Fruit fly (Drosophila melanogaster) whole organism, wandering third instar larva: ENCODE data around the gene CG10874.
A peak's percentile ranks its signal among the peaks of the same experiment; 100 is the strongest.

Experiments used
- Abd-B ChIP-seq: fragments of >200 bp; optimal IDR thresholded peaks from 2 replicates; lab custom pipeline; 2017; ENCODE audit warnings: missing biosample characterization, missing genetic modification characterization
- CG9705 ChIP-seq: fragments of 200-800 bp; sonication (Bioruptor generic); optimal IDR thresholded peaks from 2 replicates; lab custom pipeline; 2018; ENCODE audit warnings: missing biosample characterization, mild to moderate bottlenecking, missing genetic modification characterization
- CrebA ChIP-seq: fragments of 200-800 bp; sonication (Bioruptor generic); optimal IDR thresholded peaks from 2 replicates; lab custom pipeline; 2016; ENCODE audit warnings: missing biosample characterization, mild to moderate bottlenecking, missing genetic modification characterization, borderline replicate concordance
- Dif ChIP-seq: fragments of 200-275, 200-300 bp; sonication (Bioruptor generic); optimal IDR thresholded peaks from 2 replicates; lab custom pipeline; 2018; ENCODE audit warnings: missing biosample characterization, missing genetic modification characterization; ENCODE audit not compliant: partially characterized antibody
- HLH106 ChIP-seq: fragments of 200-800 bp; optimal IDR thresholded peaks from 3 replicates; lab custom pipeline; 2019; ENCODE audit warnings: missing biosample characterization, mild to moderate bottlenecking, missing genetic modification characterization, moderate library complexity
- Hnf4 ChIP-seq: fragments of 200-800 bp; sonication (Bioruptor generic); optimal IDR thresholded peaks from 2 replicates; lab custom pipeline; 2016; ENCODE audit warnings: missing biosample characterization, mild to moderate bottlenecking, missing genetic modification characterization
- Hr78 ChIP-seq: fragments of >200 bp; optimal IDR thresholded peaks from 2 replicates; lab custom pipeline; 2017; ENCODE audit warnings: missing biosample characterization, missing genetic modification characterization
- Hr83 ChIP-seq: fragments of 200-300 bp; sonication (Bioruptor generic); optimal IDR thresholded peaks from 2 replicates; lab custom pipeline; 2016; ENCODE audit warnings: missing biosample characterization, mild to moderate bottlenecking, missing genetic modification characterization, moderate library complexity; ENCODE audit not compliant: poor library complexity, severe bottlenecking
- Mio ChIP-seq: sonication (Bioruptor generic); optimal IDR thresholded peaks from 2 replicates; lab custom pipeline; 2016; ENCODE audit warnings: missing biosample characterization, missing genetic modification characterization
- Myc ChIP-seq: fragments of >200 bp; optimal IDR thresholded peaks from 2 replicates; lab custom pipeline; 2017
- N ChIP-seq: fragments of >200 bp; optimal IDR thresholded peaks from 2 replicates; lab custom pipeline; 2018; ENCODE audit warnings: missing biosample characterization, missing external identifiers, missing genetic modification characterization
- OdsH ChIP-seq: fragments of 200-800 bp; sonication (Bioruptor generic); optimal IDR thresholded peaks from 2 replicates; lab custom pipeline; 2016; ENCODE audit warnings: missing biosample characterization, mild to moderate bottlenecking, missing genetic modification characterization
- Rel ChIP-seq, 2 experiments: fragments of 200-800 bp; sonication (Bioruptor generic) in 1 of 2; optimal IDR thresholded peaks; 2 replicates in 1 of 2; 3 replicates in 1 of 2; lab custom pipeline; 2016 to 2019; ENCODE audit warnings: mild to moderate bottlenecking in 2 of 2, missing biosample characterization in 2 of 2, missing genetic modification characterization in 2 of 2, moderate library complexity in 1 of 2
- Vsx2 ChIP-seq: fragments of 200-300, 225-300 bp; sonication (Bioruptor generic); optimal IDR thresholded peaks from 2 replicates; lab custom pipeline; 2018; ENCODE audit warnings: missing biosample characterization, missing genetic modification characterization; ENCODE audit not compliant: partially characterized antibody
- br ChIP-seq: fragments of 200-800 bp; sonication (Bioruptor generic); optimal IDR thresholded peaks from 2 replicates; lab custom pipeline; 2016; ENCODE audit warnings: missing biosample characterization, missing genetic modification characterization
- brk ChIP-seq: fragments of 200-800 bp; sonication (Bioruptor generic); optimal IDR thresholded peaks from 2 replicates; lab custom pipeline; 2016; ENCODE audit warnings: missing biosample characterization, mild to moderate bottlenecking, missing genetic modification characterization
- dl ChIP-seq, 2 experiments: fragments of 175-275, 200-275 bp in 1 of 2; fragments of 200-275 bp in 1 of 2; sonication (Bioruptor generic); optimal IDR thresholded peaks; lab custom pipeline; 2018; ENCODE audit warnings: mild to moderate bottlenecking in 2 of 2, missing biosample characterization in 2 of 2, missing genetic modification characterization in 2 of 2, moderate library complexity in 2 of 2; ENCODE audit not compliant: partially characterized antibody in 2 of 2, insufficient read depth in 1 of 2
- dmrt93B ChIP-seq: fragments of 200-800 bp; sonication (Bioruptor generic); optimal IDR thresholded peaks from 2 replicates; lab custom pipeline; 2018; ENCODE audit warnings: missing biosample characterization, mild to moderate bottlenecking, missing genetic modification characterization
- ey ChIP-seq: fragments of 200-800 bp; sonication (Bioruptor generic); optimal IDR thresholded peaks from 2 replicates; lab custom pipeline; 2016; ENCODE audit warnings: missing biosample characterization, missing genetic modification characterization
- foxo ChIP-seq, 2 experiments: fragments of 200-800 bp; sonication (Bioruptor generic); optimal IDR thresholded peaks; 2 replicates in 1 of 2; 3 replicates in 1 of 2; lab custom pipeline; 2016 to 2017; ENCODE audit warnings: missing biosample characterization in 2 of 2, missing genetic modification characterization in 2 of 2
- fru ChIP-seq: fragments of 200-800 bp; sonication (Bioruptor generic); optimal IDR thresholded peaks from 3 replicates; lab custom pipeline; 2016; ENCODE audit warnings: missing biosample characterization, mild to moderate bottlenecking, missing genetic modification characterization
- h ChIP-seq: fragments of 200-800 bp; sonication (Bioruptor generic); optimal IDR thresholded peaks from 3 replicates; lab custom pipeline; 2016; ENCODE audit warnings: missing biosample characterization, mild to moderate bottlenecking, missing genetic modification characterization
- jim ChIP-seq: fragments of 175-275, 200-325 bp; sonication (Bioruptor generic); optimal IDR thresholded peaks from 2 replicates; lab custom pipeline; 2016; ENCODE audit warnings: missing biosample characterization, mild to moderate bottlenecking, missing genetic modification characterization
- lola ChIP-seq: fragments of >200 bp; optimal IDR thresholded peaks from 2 replicates; lab custom pipeline; 2017; ENCODE audit warnings: missing biosample characterization, missing genetic modification characterization
- pan ChIP-seq: fragments of >200 bp; optimal IDR thresholded peaks from 2 replicates; lab custom pipeline; 2017
- psq ChIP-seq: fragments of 200-800 bp; sonication (Bioruptor generic); optimal IDR thresholded peaks from 3 replicates; lab custom pipeline; 2017; ENCODE audit warnings: missing biosample characterization, mild to moderate bottlenecking, missing genetic modification characterization, moderate library complexity
- rgr ChIP-seq: fragments of 200-800 bp; sonication (Bioruptor generic); optimal IDR thresholded peaks from 3 replicates; lab custom pipeline; 2016; ENCODE audit warnings: missing biosample characterization, mild to moderate bottlenecking, missing genetic modification characterization
- sv ChIP-seq: fragments of 200-800 bp; sonication (Bioruptor generic); optimal IDR thresholded peaks from 3 replicates; lab custom pipeline; 2016; ENCODE audit warnings: missing biosample characterization, missing genetic modification characterization
- woc ChIP-seq: sonication (Bioruptor generic); optimal IDR thresholded peaks from 2 replicates; lab custom pipeline; 2016; ENCODE audit warnings: missing biosample characterization, mild to moderate bottlenecking, missing genetic modification characterization

The CG10874 gene

dm6 chr2L:2192123-2192601, at the start of gene CG10874:
Gene CG10874, minus strand, starts transcription at chr2L:2192386.
- TF ChIP-seq rgr (no peak), fru (no peak), pan (lab: Kevin White, UChicago) (no peak), Vsx2 (GFP tag; lab: Kevin White, UChicago) (peak; percentile 98), lola (no peak), jim (GFP tag; lab: Kevin White, UChicago) (no peak), woc (GFP tag; lab: Kevin White, UChicago) (no peak), dl (GFP tag; optimal IDR thresholded peaks at IDR 0.05; lab: Kevin White, UChicago; ENCODE audit: insufficient read depth in 1 of 2, partially characterized antibody in 2 of 2) (peak in 1 of 2 experiments; percentile 58), OdsH (GFP tag; lab: Kevin White, UChicago) (no peak), Rel (GFP tag; optimal IDR thresholded peaks at IDR 0.05; lab: Kevin White, UChicago) (no peak), Rel (tag; optimal IDR thresholded peaks at IDR 0.05; lab: Kevin White, UChicago) (peak; percentile 30), Dif (GFP tag; lab: Kevin White, UChicago) (peak; percentile 89), h (no peak), Hr83 (no peak)

dm6 chr2L:2240493-2240892, 48.3 kb upstream of the CG10874 start, which contains the start of gene Tengl1:
Gene Tengl1, minus strand, starts transcription at chr2L:2240593.
- no peak for TF ChIP-seq CrebA (GFP tag; lab: Kevin White, UChicago)
- TF ChIP-seq rgr = no peak
- no peak for TF ChIP-seq dmrt93B (GFP tag; lab: Kevin White, UChicago)

- no peak for TF ChIP-seq HLH106 (tag; lab: Kevin White, UChicago)
- no peak for TF ChIP-seq Hr83
- TF ChIP-seq brk (GFP tag; lab: Kevin White, UChicago) = no peak
- TF ChIP-seq psq = no peak
- TF ChIP-seq Rel (GFP tag; optimal IDR thresholded peaks at IDR 0.05; lab: Kevin White, UChicago) = no peak
- no peak for TF ChIP-seq Rel (tag; optimal IDR thresholded peaks at IDR 0.05; lab: Kevin White, UChicago)
- no peak for TF ChIP-seq ey
- no peak for TF ChIP-seq Mio (GFP tag; lab: Kevin White, UChicago)
- TF ChIP-seq N = no peak
- no peak for TF ChIP-seq Abd-B (GFP tag; lab: Kevin White, UChicago)
- no peak for TF ChIP-seq sv (GFP tag; lab: Kevin White, UChicago)
- no peak for TF ChIP-seq jim (GFP tag; lab: Kevin White, UChicago)
- no peak for TF ChIP-seq Vsx2 (GFP tag; lab: Kevin White, UChicago)
- no peak for TF ChIP-seq Hnf4 (GFP tag; lab: Kevin White, UChicago)
- TF ChIP-seq Hr78 (GFP tag; lab: Kevin White, UChicago) = no peak
These were observed 47.1 kb upstream of the CG10874 start, which contains the start of gene Tengl2 for dm6 chr2L:2239284-2239683. Gene Tengl2, minus strand, starts transcription at chr2L:2239384.

- no peak for TF ChIP-seq jim (GFP tag; lab: Kevin White, UChicago)
- TF ChIP-seq Hr83 = no peak
- TF ChIP-seq Myc = no peak
- TF ChIP-seq, all 38 proteins: peak for 0
These were observed 46.0 kb upstream of the CG10874 start, which contains the start of gene Tengl3 for dm6 chr2L:2238151-2238550. Gene Tengl3, minus strand, starts transcription at chr2L:2238251.

- TF ChIP-seq h (peak; percentile 13), br (GFP tag; lab: Kevin White, UChicago) (no peak), Vsx2 (GFP tag; lab: Kevin White, UChicago) (no peak), ey (no peak), foxo (GFP tag; optimal IDR thresholded peaks at IDR 0.05; lab: Kevin White, UChicago) (no peak), CrebA (GFP tag; lab: Kevin White, UChicago) (peak; percentile 94), fru (no peak), woc (GFP tag; lab: Kevin White, UChicago) (peak; percentile 86), OdsH (GFP tag; lab: Kevin White, UChicago) (peak; percentile 24), N (no peak), CG9705 (no peak)
- TF ChIP-seq, all 38 proteins: peak for 4
These were observed 44.5 kb upstream of the CG10874 start, which contains the start of gene Sec24CD for dm6 chr2L:2236722-2237121. Gene Sec24CD, minus strand, starts transcription at chr2L:2236844.
